Worm (Caenorhabditis elegans) whole organism, midembryonic: Measurements from ENCODE around the gene rig-3.
A peak's percentile ranks its signal among the peaks of the same experiment; 100 is the strongest.

ENCODE experiments used
- T22C8.4 ChIP-seq: fragments of 200-800 bp; sonication (Bioruptor generic); IDR thresholded peaks from 2 replicates; pipeline ENCODE4 v1.3.6; 2022; ENCODE audit warnings: missing genetic modification characterization, missing compliant biosample characterization
- cog-1 ChIP-seq: sonication (generic microtip); optimal IDR thresholded peaks from 2 replicates; lab custom pipeline; 2016; ENCODE audit warnings: missing genetic modification characterization, missing compliant biosample characterization
- flt-1 ChIP-seq: fragments of 200-800 bp; sonication (Bioruptor generic); IDR thresholded peaks from 2 replicates; pipeline ENCODE4 v1.3.6; 2022; ENCODE audit warnings: missing genetic modification characterization, missing compliant biosample characterization
- klf-2 ChIP-seq: fragments of 200-800 bp; sonication (Bioruptor generic); conservative IDR thresholded peaks from 2 replicates; pipeline ENCODE4 v1.3.6; 2022; ENCODE audit warnings: missing genetic modification reagents, missing genetic modification characterization, missing compliant biosample characterization
- med-1 ChIP-seq: sonication (generic microtip); optimal IDR thresholded peaks from 2 replicates; lab custom pipeline; 2017; ENCODE audit warnings: missing genetic modification characterization, mild to moderate bottlenecking, missing compliant biosample characterization, antibody characterized with exemption, missing genetic modification reagents; ENCODE audit not compliant: insufficient read depth
- ref-1 ChIP-seq: fragments of 200-800 bp; sonication (Bioruptor generic); conservative IDR thresholded peaks from 2 replicates; pipeline ENCODE4 v1.3.6; 2022; ENCODE audit warnings: missing genetic modification reagents, missing genetic modification characterization, missing compliant biosample characterization
- tab-1 ChIP-seq: fragments of 200-800 bp; sonication (Bioruptor generic); IDR thresholded peaks from 2 replicates; pipeline ENCODE4 v1.3.6; 2022; ENCODE audit warnings: missing genetic modification characterization, missing compliant biosample characterization
- ztf-29 ChIP-seq: fragments of 200-800 bp; sonication (Bioruptor generic); IDR thresholded peaks from 2 replicates; pipeline ENCODE4 v1.3.6; 2022; ENCODE audit warnings: missing genetic modification reagents, missing genetic modification characterization, missing compliant biosample characterization

DNA sequence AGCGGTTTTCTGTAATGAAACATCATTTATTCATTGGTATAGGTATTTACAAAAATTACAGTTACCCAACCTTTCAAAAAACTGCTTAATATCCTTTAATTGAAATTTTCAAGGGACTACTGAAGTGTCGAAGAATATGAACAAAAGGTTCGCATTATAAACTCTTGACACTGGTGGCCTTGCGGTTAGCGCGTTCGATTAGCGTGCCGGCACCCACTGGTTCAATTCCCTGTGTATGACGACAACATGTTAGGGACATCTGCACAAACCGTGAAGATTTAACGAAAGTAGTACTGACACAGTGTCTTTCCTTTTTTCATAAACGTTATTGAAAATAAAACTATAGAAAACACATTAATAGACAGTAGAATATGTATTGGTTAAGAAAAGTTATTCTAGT, 14.3 kb downstream of the rig-3 start:
- TF ChIP-seq med-1 (no peak), ref-1 (GFP tag; lab: Robert Waterston, UW) (no peak; the same call in 1 of the 2 replicates), ztf-29 (peak; percentile 20; the same call in 1 of the 2 replicates), flt-1 (no peak; the same call in 1 of the 2 replicates), T22C8.4 (GFP tag; lab: Robert Waterston, UW) (no peak), klf-2 (GFP tag; lab: Robert Waterston, UW) (0 out of 2 replicates have a peak, but pooled peaks have one; percentile 38), tab-1 (GFP tag; lab: Robert Waterston, UW) (peak; percentile 69; the same call in 1 of the 2 replicates), cog-1 (peak; percentile 37)
